Worm (Caenorhabditis elegans) whole organism, early embryonic: ENCODE measurements around the gene asp-5.

Experiments used
- hmbx-1 ChIP-seq: sonication (generic microtip); optimal IDR thresholded peaks from 2 replicates; lab custom pipeline; 2016; ENCODE audit warnings: mild to moderate bottlenecking, missing genetic modification characterization, missing compliant biosample characterization
- hnd-1 ChIP-seq: sonication (generic microtip); optimal IDR thresholded peaks from 2 replicates; lab custom pipeline; 2016; ENCODE audit warnings: missing genetic modification characterization, missing compliant biosample characterization
- scrt-1 ChIP-seq: fragments of 200-800 bp; sonication (Bioruptor generic); IDR thresholded peaks from 2 replicates; pipeline ENCODE4 v1.3.6; 2022; ENCODE audit warnings: missing genetic modification characterization, missing compliant biosample characterization

- TF ChIP-seq scrt-1 (GFP tag; lab: Robert Waterston, UW) (no peak), hmbx-1 (tag; lab: Kevin White, UChicago) (no peak), hnd-1 (tag; lab: Kevin White, UChicago) (no peak)
Observed at ce11 chrV:8297504-8297903, 25.3 kb downstream of the asp-5 start, which contains the start of gene W02D7.4.
